Fruit fly (Drosophila melanogaster): Measurements from ENCODE around the gene CG13640.
A peak's percentile ranks its signal among the peaks of the same experiment; 100 is the strongest.

CG13640 gene

DNA sequence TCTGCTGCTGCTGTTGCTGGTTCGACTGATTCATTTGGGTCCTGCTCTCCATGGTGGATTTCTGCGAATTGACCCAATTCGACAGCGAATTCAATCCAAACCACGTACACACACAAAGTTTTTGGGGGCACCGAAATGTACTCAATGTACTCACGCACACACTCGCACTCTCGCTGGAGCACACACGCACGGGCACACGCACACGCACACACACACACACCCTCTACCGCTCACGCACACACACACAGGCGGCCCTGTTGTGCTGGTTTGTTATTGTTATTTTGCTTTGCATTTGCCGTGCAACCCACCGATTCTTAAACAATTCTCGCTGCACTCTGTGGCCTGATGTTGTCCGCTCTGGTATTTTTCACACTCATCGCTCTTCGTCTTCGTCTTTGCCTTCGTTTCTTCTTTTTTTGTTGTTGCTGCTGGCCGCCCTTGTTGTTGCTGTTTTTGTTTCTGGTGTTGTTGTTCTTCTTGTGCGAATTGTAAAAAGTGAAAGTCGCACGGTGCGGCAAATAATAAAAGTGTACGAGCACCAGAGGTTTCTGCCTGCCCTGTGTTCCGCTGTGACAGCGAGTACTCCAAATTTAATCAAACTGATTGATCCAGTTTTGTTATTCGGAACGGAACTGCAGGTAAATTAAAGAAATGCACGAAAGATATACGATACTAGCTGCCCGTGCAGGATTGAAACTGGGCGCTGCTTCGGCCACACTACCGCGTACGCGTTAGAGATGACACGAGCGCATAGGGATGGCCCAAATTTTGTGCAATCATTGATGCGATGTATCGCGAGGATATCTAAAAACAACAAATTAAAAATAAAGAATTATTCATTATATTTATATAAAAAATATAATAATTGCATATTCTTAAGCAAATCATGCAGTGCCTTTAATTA, 14.2 kb upstream of the CG13640 start, which contains the start of gene CG3744 (continued):
- TF ChIP-seq CG11762 (GFP tag; optimal IDR thresholded peaks at IDR 0.05; ENCODE audit: insufficient read depth) (peak; percentile 38), Hr38 (GFP tag; optimal IDR thresholded peaks at IDR 0.05) (no peak), CG32006 (GFP tag; optimal IDR thresholded peaks at IDR 0.05) (peak; percentile 85), esn (GFP tag; optimal IDR thresholded peaks at IDR 0.05) (peak; percentile 77), lz (GFP tag; optimal IDR thresholded peaks at IDR 0.05) (peak; percentile 74), CG6163 (GFP tag; IDR thresholded peaks at IDR 0.05) (peak; percentile 89), ss (GFP tag; optimal IDR thresholded peaks at IDR 0.05) (peak in 1 of 2 experiments; percentile 70), CG8632 (GFP tag; optimal IDR thresholded peaks at IDR 0.05) (peak; percentile 72), net (GFP tag; optimal IDR thresholded peaks at IDR 0.05) (peak; percentile 72), CG8319 (GFP tag; optimal IDR thresholded peaks at IDR 0.05) (no peak), Gug (GFP tag; IDR thresholded peaks at IDR 0.05) (peak; percentile 86), Sox102F (GFP tag; optimal IDR thresholded peaks at IDR 0.05) (peak; percentile 35), CG6276 (GFP tag; optimal IDR thresholded peaks at IDR 0.05) (no peak), CG4318 (GFP tag; optimal IDR thresholded peaks at IDR 0.05) (no peak), Sox15 (GFP tag; optimal IDR thresholded peaks at IDR 0.05) (peak; percentile 58), CG15336 (GFP tag; IDR thresholded peaks at IDR 0.05) (peak; percentile 73), CG6854 (GFP tag; optimal IDR thresholded peaks at IDR 0.05) (peak; percentile 45), Ets21C (GFP tag; optimal IDR thresholded peaks at IDR 0.05) (peak; percentile 66), dsx (GFP tag; optimal IDR thresholded peaks at IDR 0.05; ENCODE audit: poor library complexity, severe bottlenecking) (peak; percentile 71), vri (GFP tag; optimal IDR thresholded peaks at IDR 0.05) (no peak), Smox (GFP tag; optimal IDR thresholded peaks at IDR 0.05) (no peak), pdm3 (GFP tag; optimal IDR thresholded peaks at IDR 0.05) (no peak), CG11902 (GFP tag; optimal IDR thresholded peaks at IDR 0.05) (peak; percentile 66), CG3919 (GFP tag; optimal IDR thresholded peaks at IDR 0.05) (peak; percentile 88), eg (GFP tag; IDR thresholded peaks at IDR 0.05) (peak; percentile 94), CG7368 (GFP tag; optimal IDR thresholded peaks at IDR 0.05) (peak; percentile 68), fd85E (GFP tag; optimal IDR thresholded peaks at IDR 0.05) (no peak), CG31627 (GFP tag; optimal IDR thresholded peaks at IDR 0.05) (peak; percentile 77), spab (GFP tag; optimal IDR thresholded peaks at IDR 0.05) (peak; percentile 29), CG6808 (GFP tag; optimal IDR thresholded peaks at IDR 0.05) (peak; percentile 47)

DNA sequence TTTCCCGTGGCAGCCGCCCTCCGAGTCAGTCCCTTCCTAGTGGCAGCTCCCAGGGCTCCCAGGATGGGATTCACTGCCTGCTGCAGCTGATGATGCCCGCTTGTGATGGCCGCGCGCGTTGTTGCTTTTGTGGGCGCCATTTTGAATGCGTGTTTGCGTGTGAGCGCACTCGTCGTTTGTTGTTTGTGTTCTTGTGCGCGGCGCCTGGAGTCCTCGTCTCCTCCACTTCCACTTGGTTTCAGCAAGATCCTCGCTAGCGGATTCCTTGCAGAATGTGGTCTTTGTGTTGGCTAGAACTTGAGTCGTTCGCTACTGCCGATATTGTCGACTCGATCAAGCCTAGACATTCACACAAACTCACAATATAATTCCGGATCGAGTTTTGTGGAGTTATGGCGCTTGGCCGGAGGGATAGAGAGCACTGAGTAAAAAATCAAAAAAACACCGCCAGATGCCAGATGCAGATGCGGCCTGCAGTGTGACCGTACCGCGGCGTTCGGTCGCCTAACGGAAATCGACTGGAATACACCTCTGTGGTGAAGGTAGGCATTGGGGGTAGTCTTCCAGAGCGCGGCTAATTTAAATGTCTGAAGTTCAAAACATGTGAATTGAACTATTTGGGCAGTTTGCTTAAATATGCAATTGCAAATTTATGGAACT, 8.6 kb upstream of the CG13640 start, which contains the start of gene CycB3:
Gene CycB3, minus strand, starts transcription at position 428 of the 660 bp plus-strand sequence.
- TF ChIP-seq cyc (GFP tag; optimal IDR thresholded peaks at IDR 0.05) (no peak), Sox15 (GFP tag; optimal IDR thresholded peaks at IDR 0.05) (no peak), CG8632 (GFP tag; optimal IDR thresholded peaks at IDR 0.05) (no peak), CG6854 (GFP tag; optimal IDR thresholded peaks at IDR 0.05) (peak; percentile 32), eg (GFP tag; IDR thresholded peaks at IDR 0.05) (peak; percentile 41; the same call in 1 of the 3 replicates), dac (GFP tag; optimal IDR thresholded peaks at IDR 0.05) (no peak), achi (GFP tag; optimal IDR thresholded peaks at IDR 0.05) (no peak), CG6163 (GFP tag; IDR thresholded peaks at IDR 0.05) (peak; percentile 9; the same call in 1 of the 3 replicates), fkh (GFP tag; optimal IDR thresholded peaks at IDR 0.05) (no peak), CG15336 (GFP tag; IDR thresholded peaks at IDR 0.05) (no peak), CG8319 (GFP tag; optimal IDR thresholded peaks at IDR 0.05) (no peak), CG7368 (GFP tag; optimal IDR thresholded peaks at IDR 0.05) (no peak), Met (GFP tag; optimal IDR thresholded peaks at IDR 0.05) (no peak), CG1621 (tag; optimal IDR thresholded peaks at IDR 0.05) (peak; percentile 57), CG11902 (GFP tag; optimal IDR thresholded peaks at IDR 0.05) (no peak), salr (GFP tag; optimal IDR thresholded peaks at IDR 0.05) (no peak), vri (GFP tag; optimal IDR thresholded peaks at IDR 0.05) (no peak), Sox102F (GFP tag; optimal IDR thresholded peaks at IDR 0.05) (no peak), Smox (GFP tag; optimal IDR thresholded peaks at IDR 0.05) (no peak), CG6792 (GFP tag; optimal IDR thresholded peaks at IDR 0.05) (no peak), Gug (GFP tag; IDR thresholded peaks at IDR 0.05) (no peak), CG31627 (GFP tag; optimal IDR thresholded peaks at IDR 0.05) (no peak), ss (GFP tag; optimal IDR thresholded peaks at IDR 0.05) (peak; percentile 36 to 73), CG9139 (GFP tag; optimal IDR thresholded peaks at IDR 0.05) (no peak), Blimp-1 (GFP tag; optimal IDR thresholded peaks at IDR 0.05) (no peak), pdm3 (GFP tag; optimal IDR thresholded peaks at IDR 0.05) (no peak), CG10631 (GFP tag; optimal IDR thresholded peaks at IDR 0.05) (no peak), Sox14 (GFP tag; optimal IDR thresholded peaks at IDR 0.05) (peak; percentile 29), Eip93F (GFP tag; optimal IDR thresholded peaks at IDR 0.05) (no peak), CG11762 (GFP tag; optimal IDR thresholded peaks at IDR 0.05; ENCODE audit: insufficient read depth) (no peak), Eip78C (GFP tag) (peak; percentile 67)

All from whole organism, prepupa.